Worm (Caenorhabditis elegans): Measurements from ENCODE around the gene pcca-1.

DNA sequence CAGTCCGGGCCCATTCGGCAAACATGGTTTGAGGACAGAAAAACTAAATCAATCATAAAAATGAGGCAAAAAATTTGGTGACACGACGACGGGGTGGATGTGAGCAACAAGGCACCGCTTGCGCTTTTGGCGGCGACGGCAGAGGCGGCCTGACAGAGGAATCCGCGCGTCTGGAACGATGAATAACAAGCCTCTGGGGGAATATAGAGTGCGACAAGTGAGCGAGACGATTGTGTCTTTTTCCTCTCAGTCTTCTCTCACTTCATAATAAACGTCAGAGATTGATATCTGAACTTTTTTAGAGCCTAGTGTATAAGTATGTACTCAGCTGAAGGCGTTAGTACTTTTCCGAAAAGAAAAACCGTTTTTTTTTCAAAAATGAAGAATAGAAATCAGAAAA, 52.8 kb downstream of the pcca-1 start, which contains the start of gene twk-17:
- TF ChIP-seq nhr-11 (tag; optimal IDR thresholded peaks at IDR 0.05) (no peak), fos-1 (tag; optimal IDR thresholded peaks at IDR 0.05) (no peak), unc-62 (GFP tag; optimal IDR thresholded peaks at IDR 0.05) (no peak)

Measured in whole organism, L3 larva.